Fruit fly (Drosophila melanogaster): Measurements from ENCODE around the gene Qtzl.

Qtzl gene

DNA sequence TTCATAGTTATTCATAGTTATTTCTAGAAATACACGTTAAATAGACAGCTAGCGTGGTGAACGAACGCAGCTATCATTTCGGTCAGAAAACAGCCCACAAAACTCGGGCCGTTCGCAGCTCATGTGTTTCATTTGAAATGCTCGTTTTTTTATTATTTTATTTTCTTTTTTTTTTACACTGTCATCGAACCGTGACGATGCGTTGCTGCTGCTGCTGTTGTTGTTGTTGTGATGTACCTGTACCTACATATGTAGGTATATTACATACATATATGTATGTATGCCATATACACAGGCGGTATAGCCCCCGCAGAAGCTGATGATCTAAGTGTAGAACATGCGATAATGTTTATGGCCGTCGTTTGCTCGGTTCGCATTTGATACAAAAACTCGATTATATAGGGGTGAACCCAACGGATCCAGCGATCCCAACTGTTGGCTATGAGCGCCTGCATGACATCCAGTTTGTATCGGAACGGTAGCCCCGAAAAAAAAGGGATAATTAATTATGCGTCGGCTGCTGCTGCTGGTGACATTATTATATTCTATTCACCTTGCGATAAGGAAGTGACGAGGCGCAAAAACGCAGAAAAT is 22.3 kb upstream of the Qtzl start:
- TF ChIP-seq CG12768 (GFP tag; optimal IDR thresholded peaks at IDR 0.05), result no peak
- no peak for TF ChIP-seq tj (GFP tag; optimal IDR thresholded peaks at IDR 0.05)
- no peak for TF ChIP-seq cic (GFP tag; optimal IDR thresholded peaks at IDR 0.05)
- TF ChIP-seq CG1620 (GFP tag; optimal IDR thresholded peaks at IDR 0.05), result no peak

DNA sequence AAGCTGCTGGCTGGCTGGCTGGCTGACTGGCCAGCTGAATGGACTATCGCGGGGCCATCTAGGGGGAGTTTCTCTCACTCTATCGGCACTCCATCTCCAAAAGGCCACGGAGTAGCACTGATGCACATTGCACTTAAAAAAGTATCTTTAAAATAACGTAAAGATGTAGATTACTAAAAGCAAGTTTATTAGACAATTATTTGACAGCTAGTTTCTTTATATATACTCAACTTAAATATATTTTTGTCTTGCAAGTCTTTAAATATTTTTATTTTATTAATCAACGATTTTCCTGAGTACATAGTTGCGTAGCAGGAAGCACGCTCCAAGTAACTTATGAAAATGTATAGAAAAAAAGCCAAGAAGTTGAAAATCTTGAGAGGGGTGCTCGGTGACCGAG is 18.6 kb upstream of the Qtzl start:
- TF ChIP-seq CG11617 (GFP tag; optimal IDR thresholded peaks at IDR 0.05), result no peak
- TF ChIP-seq CG14711 (tag; optimal IDR thresholded peaks at IDR 0.05), result no peak
- TF ChIP-seq Crg-1 (GFP tag; optimal IDR thresholded peaks at IDR 0.05), result no peak
- TF ChIP-seq cic (GFP tag; optimal IDR thresholded peaks at IDR 0.05), result no peak
- TF ChIP-seq Hr96 (GFP tag; optimal IDR thresholded peaks at IDR 0.05), result no peak
- TF ChIP-seq ovo (GFP tag; optimal IDR thresholded peaks at IDR 0.05), result no peak
- no peak for TF ChIP-seq CG7045 (GFP tag; optimal IDR thresholded peaks at IDR 0.05)
- TF ChIP-seq toe (GFP tag; optimal IDR thresholded peaks at IDR 0.05), result no peak
- no peak for TF ChIP-seq CG12768 (GFP tag; optimal IDR thresholded peaks at IDR 0.05)
- no peak for TF ChIP-seq CG1620 (GFP tag; optimal IDR thresholded peaks at IDR 0.05)
- no peak for TF ChIP-seq CG33017 (tag; optimal IDR thresholded peaks at IDR 0.05)
- TF ChIP-seq bab1 (GFP tag; optimal IDR thresholded peaks at IDR 0.05), result no peak
- no peak for TF ChIP-seq cnc (optimal IDR thresholded peaks at IDR 0.05)
- TF ChIP-seq pad (GFP tag; optimal IDR thresholded peaks at IDR 0.05), result no peak
- TF ChIP-seq kay (GFP tag; ENCODE audit: borderline replicate concordance), result no peak
- TF ChIP-seq tj (GFP tag; optimal IDR thresholded peaks at IDR 0.05), result no peak
- TF ChIP-seq Clk (GFP tag; optimal IDR thresholded peaks at IDR 0.05), result no peak
- no peak for TF ChIP-seq CG7101 (tag; optimal IDR thresholded peaks at IDR 0.05)
- no peak for TF ChIP-seq CG5204 (GFP tag; optimal IDR thresholded peaks at IDR 0.05)
- TF ChIP-seq Mnt (GFP tag; optimal IDR thresholded peaks at IDR 0.05), result no peak

dm6 chr2L:11977721-11978120 is 17.8 kb upstream of the Qtzl start:
- no peak for TF ChIP-seq CG12768 (GFP tag; optimal IDR thresholded peaks at IDR 0.05)
- TF ChIP-seq CG33017 (tag; optimal IDR thresholded peaks at IDR 0.05), result no peak
- TF ChIP-seq tj (GFP tag; optimal IDR thresholded peaks at IDR 0.05), result no peak
- no peak for TF ChIP-seq CG7101 (tag; optimal IDR thresholded peaks at IDR 0.05)
- TF ChIP-seq cic (GFP tag; optimal IDR thresholded peaks at IDR 0.05), result no peak
- TF ChIP-seq Crg-1 (GFP tag; optimal IDR thresholded peaks at IDR 0.05), result no peak
- no peak for TF ChIP-seq bab1 (GFP tag; optimal IDR thresholded peaks at IDR 0.05)
- TF ChIP-seq pad (GFP tag; optimal IDR thresholded peaks at IDR 0.05), result no peak
- TF ChIP-seq Clk (GFP tag; optimal IDR thresholded peaks at IDR 0.05), result no peak
- TF ChIP-seq cnc (optimal IDR thresholded peaks at IDR 0.05), result no peak
- TF ChIP-seq CG1620 (GFP tag; optimal IDR thresholded peaks at IDR 0.05), result no peak
- TF ChIP-seq CG11617 (GFP tag; optimal IDR thresholded peaks at IDR 0.05), result no peak
- TF ChIP-seq Mnt (GFP tag; optimal IDR thresholded peaks at IDR 0.05), result no peak
- TF ChIP-seq Hr96 (GFP tag; optimal IDR thresholded peaks at IDR 0.05), result no peak
- TF ChIP-seq kay (GFP tag; ENCODE audit: borderline replicate concordance), result no peak
- no peak for TF ChIP-seq CG14711 (tag; optimal IDR thresholded peaks at IDR 0.05)
- TF ChIP-seq CG5204 (GFP tag; optimal IDR thresholded peaks at IDR 0.05), result no peak

- TF ChIP-seq toe (GFP tag; optimal IDR thresholded peaks at IDR 0.05) (no peak), kay (GFP tag; ENCODE audit: borderline replicate concordance) (no peak), CG7045 (GFP tag; optimal IDR thresholded peaks at IDR 0.05) (no peak), tj (GFP tag; optimal IDR thresholded peaks at IDR 0.05) (no peak), Crg-1 (GFP tag; optimal IDR thresholded peaks at IDR 0.05) (no peak), CG7101 (tag; optimal IDR thresholded peaks at IDR 0.05) (no peak), CG12768 (GFP tag; optimal IDR thresholded peaks at IDR 0.05) (no peak), pad (GFP tag; optimal IDR thresholded peaks at IDR 0.05) (no peak), cnc (optimal IDR thresholded peaks at IDR 0.05) (no peak), CG33017 (tag; optimal IDR thresholded peaks at IDR 0.05) (no peak), Clk (GFP tag; optimal IDR thresholded peaks at IDR 0.05) (no peak), ovo (GFP tag; optimal IDR thresholded peaks at IDR 0.05) (no peak), CG14711 (tag; optimal IDR thresholded peaks at IDR 0.05) (no peak), CG1620 (GFP tag; optimal IDR thresholded peaks at IDR 0.05) (no peak), cic (GFP tag; optimal IDR thresholded peaks at IDR 0.05) (no peak), Hr96 (GFP tag; optimal IDR thresholded peaks at IDR 0.05) (no peak), Mnt (GFP tag; optimal IDR thresholded peaks at IDR 0.05) (no peak), bab1 (GFP tag; optimal IDR thresholded peaks at IDR 0.05) (no peak), CG11617 (GFP tag; optimal IDR thresholded peaks at IDR 0.05) (no peak), CG5204 (GFP tag; optimal IDR thresholded peaks at IDR 0.05) (no peak)
These were observed 15.5 kb upstream of the Qtzl start for dm6 chr2L:11980075-11980474.

- TF ChIP-seq cic (GFP tag; optimal IDR thresholded peaks at IDR 0.05) (peak; percentile 64), Hr96 (GFP tag; optimal IDR thresholded peaks at IDR 0.05) (no peak)
These were observed 14.3 kb upstream of the Qtzl start, which contains the start of gene CG16965 for dm6 chr2L:11981210-11981609. Gene CG16965, plus strand, starts transcription at chr2L:11981591.

DNA sequence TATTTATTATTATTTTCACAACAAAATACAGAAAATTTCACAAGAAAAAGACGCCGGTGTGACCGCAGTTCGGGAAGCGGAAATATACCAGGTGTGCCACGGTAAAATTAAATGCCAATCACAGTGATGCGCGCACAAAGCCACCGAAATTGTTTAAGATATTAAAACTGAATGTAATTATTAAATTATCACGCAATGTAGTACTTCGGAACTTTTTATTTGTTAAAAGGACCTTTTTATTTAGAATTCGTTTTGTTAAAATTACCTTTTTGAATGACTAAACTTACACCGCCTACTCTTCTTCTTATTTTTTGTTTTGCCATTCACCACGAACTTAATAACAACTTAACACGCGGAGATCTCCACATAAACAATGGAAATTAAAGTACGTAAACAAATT is 7.6 kb upstream of the Qtzl start, which contains the start of the genes CG6686 and CG34163:
TSS of gene CG6686 (minus strand) at position 95 of the 400 bp plus-strand sequence.
TSS of gene CG34163 (plus strand) at position 326 of the 400 bp plus-strand sequence.
- TF ChIP-seq bab1 (GFP tag; optimal IDR thresholded peaks at IDR 0.05) (peak; percentile 76), Mnt (GFP tag; optimal IDR thresholded peaks at IDR 0.05) (peak; percentile 91), ovo (GFP tag; optimal IDR thresholded peaks at IDR 0.05) (peak; percentile 7), CG5204 (GFP tag; optimal IDR thresholded peaks at IDR 0.05) (no peak), CG14711 (tag; optimal IDR thresholded peaks at IDR 0.05) (peak; percentile 50), CG12768 (GFP tag; optimal IDR thresholded peaks at IDR 0.05) (no peak), Hr96 (GFP tag; optimal IDR thresholded peaks at IDR 0.05) (no peak), CG33017 (tag; optimal IDR thresholded peaks at IDR 0.05) (no peak), CG1620 (GFP tag; optimal IDR thresholded peaks at IDR 0.05) (peak; percentile 64), cnc (optimal IDR thresholded peaks at IDR 0.05) (no peak), CG11617 (GFP tag; optimal IDR thresholded peaks at IDR 0.05) (peak; percentile 66), pad (GFP tag; optimal IDR thresholded peaks at IDR 0.05) (no peak), Crg-1 (GFP tag; optimal IDR thresholded peaks at IDR 0.05) (peak; percentile 27), tj (GFP tag; optimal IDR thresholded peaks at IDR 0.05) (peak; percentile 42), CG7101 (tag; optimal IDR thresholded peaks at IDR 0.05) (peak; percentile 48), toe (GFP tag; optimal IDR thresholded peaks at IDR 0.05) (no peak), kay (GFP tag; ENCODE audit: borderline replicate concordance) (no peak), CG7045 (GFP tag; optimal IDR thresholded peaks at IDR 0.05) (no peak), cic (GFP tag; optimal IDR thresholded peaks at IDR 0.05) (no peak), Clk (GFP tag; optimal IDR thresholded peaks at IDR 0.05) (no peak)
